Fruit fly (Drosophila melanogaster): ENCODE measurements around the gene Cln3.

Gene Cln3

DNA sequence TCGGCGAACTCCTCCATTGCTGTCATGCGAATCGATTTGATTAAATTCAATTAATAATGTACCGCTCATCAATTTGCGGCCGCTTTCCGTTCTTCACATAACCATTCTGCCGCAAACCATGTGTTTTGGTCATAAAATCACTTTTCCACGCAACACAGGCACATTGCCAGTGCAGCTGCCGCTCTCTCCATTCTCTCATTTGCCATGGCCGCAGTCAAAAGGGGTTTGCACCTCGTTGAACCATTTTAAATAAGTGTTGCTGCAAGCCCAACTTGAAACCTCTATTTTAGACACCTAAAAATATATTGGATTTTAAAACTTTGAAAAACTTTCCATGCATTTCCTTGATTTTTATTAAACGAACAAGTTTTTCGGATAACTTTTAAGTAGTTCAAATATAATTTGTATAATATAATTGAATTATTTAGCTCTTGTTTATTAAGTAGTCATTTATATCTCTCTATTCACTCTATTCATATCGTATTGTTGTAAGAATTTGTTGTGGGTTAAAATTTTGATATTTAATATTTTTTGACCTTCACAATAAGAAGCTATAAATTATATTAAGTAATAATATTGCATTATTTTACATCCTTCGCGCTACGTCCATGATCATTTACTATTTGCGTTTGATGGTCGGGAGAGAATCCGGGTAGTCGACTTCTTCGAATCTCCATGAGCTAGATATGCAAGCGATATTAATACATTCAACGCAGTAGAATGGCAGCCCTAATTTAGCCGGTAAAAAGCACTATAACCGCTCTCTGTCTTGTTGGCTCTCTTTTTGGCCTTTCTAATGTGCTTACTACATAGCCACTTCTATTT lies 42.9 kb upstream of the Cln3 start, which contains the start of gene CG5535 (continued):
- peak; percentile 34; the same call in 1 of the 2 replicates for TF ChIP-seq ssp (GFP tag; IDR thresholded peaks at IDR 0.05)
- peak; percentile 61 for TF ChIP-seq CG12155 (GFP tag; optimal IDR thresholded peaks at IDR 0.05)
- TF ChIP-seq Kr (GFP tag; optimal IDR thresholded peaks at IDR 0.05), result no peak
- TF ChIP-seq CG14014 (GFP tag; IDR thresholded peaks at IDR 0.05), result peak; percentile 80
- TF ChIP-seq slbo (GFP tag; IDR thresholded peaks at IDR 0.05), result peak; percentile 84
- no peak for TF ChIP-seq pb (GFP tag; optimal IDR thresholded peaks at IDR 0.05)
- TF ChIP-seq CG34376 (GFP tag; optimal IDR thresholded peaks at IDR 0.05), result peak; percentile 49
- peak; percentile 42 for TF ChIP-seq pnt (GFP tag; optimal IDR thresholded peaks at IDR 0.05)
- peak; percentile 63 for TF ChIP-seq Xrp1 (GFP tag; IDR thresholded peaks at IDR 0.05)
- no peak for TF ChIP-seq CG15479 (GFP tag; optimal IDR thresholded peaks at IDR 0.05)
- TF ChIP-seq lola (GFP tag; optimal IDR thresholded peaks at IDR 0.05), result peak in 1 of 3 experiments; percentile 92
- peak; percentile 37; the same call in 1 of the 2 replicates for TF ChIP-seq E2f2 (GFP tag; IDR thresholded peaks at IDR 0.05)
- peak; percentile 38 for TF ChIP-seq dm (GFP tag; optimal IDR thresholded peaks at IDR 0.05)
- TF ChIP-seq Ada2b (GFP tag; IDR thresholded peaks at IDR 0.05), result peak; percentile 33
- TF ChIP-seq nmo (GFP tag; optimal IDR thresholded peaks at IDR 0.05), result peak; percentile 92
- no peak for TF ChIP-seq CG7745 (tag; optimal IDR thresholded peaks at IDR 0.05)
- TF ChIP-seq CG5245 (GFP tag; optimal IDR thresholded peaks at IDR 0.05), result peak; percentile 66
- no peak for TF ChIP-seq mld (GFP tag; IDR thresholded peaks at IDR 0.05; ENCODE audit: partially characterized antibody)
- TF ChIP-seq CG15073 (GFP tag; optimal IDR thresholded peaks at IDR 0.05), result no peak
- peak; percentile 64 for TF ChIP-seq CG10462 (GFP tag; optimal IDR thresholded peaks at IDR 0.05)
- no peak for TF ChIP-seq Dp (GFP tag; optimal IDR thresholded peaks at IDR 0.05)
- peak; percentile 41 for TF ChIP-seq bab2 (GFP tag; optimal IDR thresholded peaks at IDR 0.05)
- peak; percentile 80 for TF ChIP-seq Usf (GFP tag; optimal IDR thresholded peaks at IDR 0.05)
- TF ChIP-seq CG14667 (GFP tag; IDR thresholded peaks at IDR 0.05), result peak; percentile 49
- TF ChIP-seq jumu (GFP tag; optimal IDR thresholded peaks at IDR 0.05), result peak; percentile 51
- TF ChIP-seq dmrt99B (tag; optimal IDR thresholded peaks at IDR 0.05), result peak; percentile 85
- TF ChIP-seq CG17568 (GFP tag; optimal IDR thresholded peaks at IDR 0.05), result no peak
- TF ChIP-seq CG6813 (GFP tag; optimal IDR thresholded peaks at IDR 0.05), result peak; percentile 71
- peak; percentile 29 for TF ChIP-seq CG8290 (GFP tag; optimal IDR thresholded peaks at IDR 0.05)
- peak in 1 of 2 experiments; percentile 94 for TF ChIP-seq CG8290 (tag; optimal IDR thresholded peaks at IDR 0.05)
- peak; percentile 81 for TF ChIP-seq CG8388 (GFP tag; optimal IDR thresholded peaks at IDR 0.05)
- peak; percentile 41 for TF ChIP-seq CG6254 (GFP tag; optimal IDR thresholded peaks at IDR 0.05)
- TF ChIP-seq CG12769 (tag; optimal IDR thresholded peaks at IDR 0.05), result peak; percentile 75
- no peak for TF ChIP-seq HLH4C (GFP tag; IDR thresholded peaks at IDR 0.05; ENCODE audit: partially characterized antibody)
- TF ChIP-seq CG10959 (GFP tag; IDR thresholded peaks at IDR 0.05), result peak; percentile 49; the same call in 1 of the 2 replicates
- no peak; the same call in 1 of the 2 replicates for TF ChIP-seq CG32772 (GFP tag; IDR thresholded peaks at IDR 0.05)
- TF ChIP-seq Doc3 (GFP tag; IDR thresholded peaks at IDR 0.05; ENCODE audit: partially characterized antibody), result no peak
- TF ChIP-seq CG13775 (GFP tag; optimal IDR thresholded peaks at IDR 0.05), result peak; percentile 91
- TF ChIP-seq cas (GFP tag; IDR thresholded peaks at IDR 0.05), result peak; percentile 26; the same call in 1 of the 2 replicates
- TF ChIP-seq CG4282 (GFP tag; optimal IDR thresholded peaks at IDR 0.05), result no peak
- TF ChIP-seq CG16813 (GFP tag; IDR thresholded peaks at IDR 0.05; ENCODE audit: partially characterized antibody), result no peak
- TF ChIP-seq Antp (GFP tag; optimal IDR thresholded peaks at IDR 0.05), result peak; percentile 73
- peak; percentile 24 for TF ChIP-seq exex (tag; optimal IDR thresholded peaks at IDR 0.05)
- TF ChIP-seq ato (GFP tag; IDR thresholded peaks at IDR 0.05; ENCODE audit: partially characterized antibody), result no peak
- TF ChIP-seq Atf6 (GFP tag; IDR thresholded peaks at IDR 0.05), result no peak; the same call in 1 of the 2 replicates
- TF ChIP-seq CG8924 (tag; optimal IDR thresholded peaks at IDR 0.05), result peak; percentile 90
- TF ChIP-seq CkIIα-i1 (GFP tag; IDR thresholded peaks at IDR 0.05), result no peak
- 0 out of 3 replicates have a peak, but pooled peaks have one; percentile 23 for TF ChIP-seq CG2889 (GFP tag; IDR thresholded peaks at IDR 0.05)

Data from whole organism, embryonic.